Worm (Caenorhabditis elegans) whole organism, L3 larva: ENCODE measurements around the gene srg-44.

Source experiments
- R02D3.7 ChIP-seq: fragments of 150-350 bp; optimal IDR thresholded peaks from 2 replicates; lab custom pipeline; 2014; ENCODE audit warnings: missing biosample characterization, missing genetic modification characterization
- aly-2 ChIP-seq: fragments of 150-350 bp; optimal IDR thresholded peaks from 2 replicates; lab custom pipeline; 2014; ENCODE audit warnings: missing biosample characterization, missing genetic modification characterization
- ama-1 ChIP-seq: fragments of 150-350 bp; optimal IDR thresholded peaks from 2 replicates; lab custom pipeline; 2018
- ceh-16 ChIP-seq: sonication (generic microtip); optimal IDR thresholded peaks from 2 replicates; lab custom pipeline; 2017; ENCODE audit warnings: missing biosample characterization, missing genetic modification characterization
- ceh-82 ChIP-seq: fragments of 150-350 bp; optimal IDR thresholded peaks from 2 replicates; lab custom pipeline; 2014; ENCODE audit warnings: missing biosample characterization, missing genetic modification characterization
- ceh-9 ChIP-seq: sonication (generic microtip); optimal IDR thresholded peaks from 2 replicates; lab custom pipeline; 2018; ENCODE audit warnings: missing biosample characterization, missing genetic modification characterization
- daf-12 ChIP-seq: fragments of 150-350 bp; optimal IDR thresholded peaks from 2 replicates; lab custom pipeline; 2014; ENCODE audit warnings: missing biosample characterization, missing genetic modification reagents, missing genetic modification characterization
- egl-27 ChIP-seq: sonication (generic microtip); optimal IDR thresholded peaks from 4 replicates; lab custom pipeline; 2017; ENCODE audit warnings: missing biosample characterization, missing genetic modification reagents, missing genetic modification characterization
- elt-3 ChIP-seq, 3 experiments: fragments of 150-350 bp in 1 of 3; sonication (generic microtip) in 2 of 3; optimal IDR thresholded peaks; 2 replicates in 2 of 3; 4 replicates in 1 of 3; lab custom pipeline; 2014 to 2017; ENCODE audit warnings: missing biosample characterization in 3 of 3, missing genetic modification characterization in 3 of 3
- eor-1 ChIP-seq, 2 experiments: fragments of 150-350 bp; optimal IDR thresholded peaks; 2 replicates each; lab custom pipeline; 2014 to 2018; ENCODE audit warnings: missing biosample characterization in 2 of 2, missing genetic modification characterization in 2 of 2
- fkh-10 ChIP-seq: sonication (generic microtip); optimal IDR thresholded peaks from 2 replicates; lab custom pipeline; 2017; ENCODE audit warnings: missing biosample characterization, missing genetic modification reagents, missing genetic modification characterization
- fkh-2 ChIP-seq: fragments of 150-350 bp; optimal IDR thresholded peaks from 2 replicates; lab custom pipeline; 2014; ENCODE audit warnings: missing biosample characterization, missing genetic modification reagents, missing genetic modification characterization
- fos-1 ChIP-seq: fragments of 150-350 bp; optimal IDR thresholded peaks from 2 replicates; lab custom pipeline; 2014; ENCODE audit warnings: missing biosample characterization, missing genetic modification characterization
- hmg-11 ChIP-seq: sonication (generic microtip); optimal IDR thresholded peaks from 2 replicates; lab custom pipeline; 2016; ENCODE audit warnings: missing genetic modification characterization, missing compliant biosample characterization
- jun-1 ChIP-seq: fragments of 150-350 bp; optimal IDR thresholded peaks from 2 replicates; lab custom pipeline; 2014; ENCODE audit warnings: missing biosample characterization, missing genetic modification reagents, missing genetic modification characterization
- lin-39 ChIP-seq: fragments of 150-350 bp; optimal IDR thresholded peaks from 2 replicates; lab custom pipeline; 2018; ENCODE audit warnings: missing biosample characterization, missing genetic modification reagents, missing genetic modification characterization
- lsy-12 ChIP-seq: sonication (generic microtip); optimal IDR thresholded peaks from 2 replicates; lab custom pipeline; 2016; ENCODE audit warnings: mild to moderate bottlenecking, missing genetic modification characterization, missing compliant biosample characterization
- mdl-1 ChIP-seq: fragments of 150-350 bp; optimal IDR thresholded peaks from 2 replicates; lab custom pipeline; 2014; ENCODE audit warnings: missing biosample characterization, missing genetic modification characterization
- nhr-11 ChIP-seq: fragments of 150-350 bp; optimal IDR thresholded peaks from 2 replicates; lab custom pipeline; 2014; ENCODE audit warnings: missing biosample characterization, missing genetic modification characterization
- nhr-12 ChIP-seq: fragments of 150-350 bp; optimal IDR thresholded peaks from 2 replicates; lab custom pipeline; 2014; ENCODE audit warnings: missing biosample characterization, missing genetic modification characterization
- nhr-23 ChIP-seq: fragments of 150-350 bp; optimal IDR thresholded peaks from 2 replicates; lab custom pipeline; 2014; ENCODE audit warnings: missing biosample characterization, missing genetic modification reagents, missing genetic modification characterization
- nhr-28 ChIP-seq: fragments of 150-350 bp; optimal IDR thresholded peaks from 2 replicates; lab custom pipeline; 2014; ENCODE audit warnings: missing biosample characterization, missing genetic modification characterization
- nhr-43 ChIP-seq: sonication (generic microtip); optimal IDR thresholded peaks from 2 replicates; lab custom pipeline; 2016; ENCODE audit warnings: mild to moderate bottlenecking, missing genetic modification characterization, missing compliant biosample characterization; ENCODE audit not compliant: poor library complexity, severe bottlenecking
- nhr-76 ChIP-seq: fragments of 150-350 bp; sonication (generic microtip); optimal IDR thresholded peaks from 5 replicates; lab custom pipeline; 2014; ENCODE audit warnings: missing biosample characterization, missing genetic modification characterization
- nhr-77 ChIP-seq: fragments of 150-350 bp; optimal IDR thresholded peaks from 2 replicates; lab custom pipeline; 2014; ENCODE audit warnings: missing biosample characterization, missing genetic modification characterization
- pha-4 ChIP-seq: fragments of 150-350 bp; optimal IDR thresholded peaks from 2 replicates; lab custom pipeline; 2014; ENCODE audit warnings: missing biosample characterization, missing genetic modification reagents, missing genetic modification characterization
- skn-1 ChIP-seq: fragments of 150-350 bp; optimal IDR thresholded peaks from 2 replicates; lab custom pipeline; 2014; ENCODE audit warnings: missing biosample characterization, missing genetic modification characterization
- tbx-2 ChIP-seq: sonication (generic microtip); optimal IDR thresholded peaks from 2 replicates; lab custom pipeline; 2016; ENCODE audit warnings: mild to moderate bottlenecking, missing genetic modification characterization, missing compliant biosample characterization
- unc-39 ChIP-seq: sonication (generic microtip); optimal IDR thresholded peaks from 4 replicates; lab custom pipeline; 2017; ENCODE audit warnings: missing biosample characterization, missing genetic modification characterization
- unc-62 ChIP-seq: fragments of 150-350 bp; sonication (generic microtip); optimal IDR thresholded peaks from 4 replicates; lab custom pipeline; 2014; ENCODE audit warnings: missing biosample characterization, missing genetic modification reagents, missing genetic modification characterization
- zag-1 ChIP-seq: fragments of 150-350 bp; optimal IDR thresholded peaks from 2 replicates; lab custom pipeline; 2014; ENCODE audit warnings: missing biosample characterization, missing genetic modification characterization
- ztf-4 ChIP-seq: fragments of 150-350 bp; optimal IDR thresholded peaks from 2 replicates; lab custom pipeline; 2014; ENCODE audit warnings: missing biosample characterization, missing genetic modification characterization

srg-44 gene

ce11 chrV:17328497-17328896 is at the start of gene srg-44:
TSS of gene srg-44 (plus strand) at chrV:17328797.
- TF ChIP-seq nhr-77 (tag; lab: Kevin White, UChicago) (no peak), ama-1 (lab: Kevin White, UChicago) (no peak), tbx-2 (tag; lab: Kevin White, UChicago) (no peak)

DNA sequence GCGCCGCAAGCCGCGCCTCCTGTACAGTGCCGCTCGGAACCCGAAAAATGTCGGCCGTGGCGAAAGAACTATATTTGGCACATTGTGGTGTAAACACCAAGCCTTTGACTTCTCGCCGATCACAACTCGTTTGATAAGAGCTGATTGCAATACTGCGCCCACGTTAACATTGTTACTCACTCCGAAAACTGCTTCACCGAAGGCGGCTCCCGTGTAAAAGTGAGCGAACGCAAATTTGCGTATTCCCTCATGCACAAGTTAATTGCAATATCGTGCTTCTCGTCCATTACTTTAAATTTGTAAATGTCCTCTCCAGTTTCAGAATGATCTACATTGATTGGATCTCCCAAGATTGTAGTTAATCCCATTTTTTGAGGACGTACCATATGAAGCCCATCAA is 44.4 kb upstream of the srg-44 start:
- TF ChIP-seq aly-2 (tag; lab: Kevin White, UChicago) (no peak), nhr-77 (tag; lab: Kevin White, UChicago) (no peak), ceh-16 (tag; lab: Kevin White, UChicago) (no peak), ama-1 (lab: Kevin White, UChicago) (no peak), fos-1 (no peak), zag-1 (tag; lab: Kevin White, UChicago) (no peak), R02D3.7 (tag; lab: Kevin White, UChicago) (no peak), unc-62 (GFP tag; lab: Kevin White, UChicago) (no peak), ceh-82 (tag; lab: Kevin White, UChicago) (no peak), tbx-2 (tag; lab: Kevin White, UChicago) (no peak), skn-1 (tag; lab: Kevin White, UChicago) (no peak), mdl-1 (tag; lab: Kevin White, UChicago) (no peak)

- TF ChIP-seq egl-27 (tag; lab: Kevin White, UChicago) = no peak
- no peak for TF ChIP-seq nhr-28 (tag; lab: Kevin White, UChicago)
- TF ChIP-seq nhr-76 (tag; lab: Kevin White, UChicago) = no peak
- TF ChIP-seq ztf-4 (tag; lab: Kevin White, UChicago) = no peak
- no peak for TF ChIP-seq elt-3 (tag; optimal IDR thresholded peaks at IDR 0.05; lab: Kevin White, UChicago)
- TF ChIP-seq daf-12 (tag; lab: Kevin White, UChicago) = no peak
- TF ChIP-seq pha-4 = no peak
- no peak for TF ChIP-seq ceh-82 (tag; lab: Kevin White, UChicago)
- no peak for TF ChIP-seq zag-1 (tag; lab: Kevin White, UChicago)
- no peak for TF ChIP-seq ama-1 (lab: Kevin White, UChicago)
- TF ChIP-seq hmg-11 (tag; lab: Kevin White, UChicago) = no peak
- TF ChIP-seq ceh-9 (tag; lab: Kevin White, UChicago) = no peak
- no peak for TF ChIP-seq fos-1
- TF ChIP-seq, all 47 proteins: peak for 0
Observed at ce11 chrV:17292740-17293139, 35.9 kb upstream of the srg-44 start.

ce11 chrV:17296443-17296842 is 32.2 kb upstream of the srg-44 start:
- TF ChIP-seq tbx-2 (tag; lab: Kevin White, UChicago) = no peak
- no peak for TF ChIP-seq nhr-12 (tag; lab: Kevin White, UChicago)
- TF ChIP-seq lsy-12 (tag; lab: Kevin White, UChicago) = no peak
- TF ChIP-seq skn-1 (tag; lab: Kevin White, UChicago) = no peak
- TF ChIP-seq unc-39 (tag; lab: Kevin White, UChicago) = no peak
- TF ChIP-seq mdl-1 (tag; lab: Kevin White, UChicago) = no peak
- no peak for TF ChIP-seq aly-2 (tag; lab: Kevin White, UChicago)
- TF ChIP-seq jun-1 = no peak
- TF ChIP-seq nhr-76 (tag; lab: Kevin White, UChicago) = no peak
- TF ChIP-seq fkh-10 (GFP tag; lab: Kevin White, UChicago) = no peak
- TF ChIP-seq ceh-9 (tag; lab: Kevin White, UChicago) = no peak

ce11 chrV:17298657-17299056 is 29.9 kb upstream of the srg-44 start:
- TF ChIP-seq fkh-2 = no peak
- no peak for TF ChIP-seq tbx-2 (tag; lab: Kevin White, UChicago)
- no peak for TF ChIP-seq nhr-11 (tag; lab: Kevin White, UChicago)
- TF ChIP-seq nhr-43 (tag; lab: Kevin White, UChicago) = no peak
- no peak for TF ChIP-seq fos-1
- TF ChIP-seq lin-39 = no peak
- TF ChIP-seq nhr-12 (tag; lab: Kevin White, UChicago) = no peak
- no peak for TF ChIP-seq eor-1 (tag; optimal IDR thresholded peaks at IDR 0.05; lab: Kevin White, UChicago)
- no peak for TF ChIP-seq daf-12 (tag; lab: Kevin White, UChicago)
- no peak for TF ChIP-seq nhr-76 (tag; lab: Kevin White, UChicago)
- no peak for TF ChIP-seq ceh-16 (tag; lab: Kevin White, UChicago)
- no peak for TF ChIP-seq ztf-4 (tag; lab: Kevin White, UChicago)
- no peak for TF ChIP-seq ceh-9 (tag; lab: Kevin White, UChicago)
- no peak for TF ChIP-seq ama-1 (lab: Kevin White, UChicago)
- no peak for TF ChIP-seq nhr-23 (tag; lab: Kevin White, UChicago)
- no peak for TF ChIP-seq aly-2 (tag; lab: Kevin White, UChicago)
- TF ChIP-seq, all 47 proteins: peak for 0
